Fruit fly (Drosophila melanogaster): Measurements from ENCODE around the gene CG17477.

The CG17477 gene

dm6 chr3R:17077968-17078417 is 48.7 kb downstream of the CG17477 start (continued):
- no peak for TF ChIP-seq CG7928 (GFP tag; optimal IDR thresholded peaks at IDR 0.05)
- TF ChIP-seq CG1832 (GFP tag; optimal IDR thresholded peaks at IDR 0.05): no peak
- TF ChIP-seq CG17912 (GFP tag; optimal IDR thresholded peaks at IDR 0.05): peak; percentile 34
- TF ChIP-seq CG6654 (GFP tag; optimal IDR thresholded peaks at IDR 0.05): no peak
- TF ChIP-seq bab2 (GFP tag; optimal IDR thresholded peaks at IDR 0.05): no peak
- TF ChIP-seq HmgZ (tag; optimal IDR thresholded peaks at IDR 0.05): peak; percentile 62
- TF ChIP-seq Chrac-16 (GFP tag; optimal IDR thresholded peaks at IDR 0.05): no peak
- TF ChIP-seq CG3847 (GFP tag; IDR thresholded peaks at IDR 0.05): no peak
- no peak for TF ChIP-seq Dll (GFP tag; IDR thresholded peaks at IDR 0.05; ENCODE audit: partially characterized antibody)
- TF ChIP-seq sc (optimal IDR thresholded peaks at IDR 0.05): no peak
- no peak for TF ChIP-seq sc (GFP tag; optimal IDR thresholded peaks at IDR 0.05)
- no peak for TF ChIP-seq CG31365 (tag; optimal IDR thresholded peaks at IDR 0.05)
- TF ChIP-seq knrl (GFP tag; IDR thresholded peaks at IDR 0.05; ENCODE audit: partially characterized antibody): 0 out of 3 replicates have a peak, but pooled peaks have one; percentile 18
- TF ChIP-seq HLH4C (GFP tag; IDR thresholded peaks at IDR 0.05; ENCODE audit: partially characterized antibody): no peak
- TF ChIP-seq Vsx1 (GFP tag; optimal IDR thresholded peaks at IDR 0.05): no peak
- no peak for TF ChIP-seq en (GFP tag; optimal IDR thresholded peaks at IDR 0.05)
- TF ChIP-seq p53 (GFP tag; optimal IDR thresholded peaks at IDR 0.05): no peak
- no peak for TF ChIP-seq CG3407 (GFP tag; optimal IDR thresholded peaks at IDR 0.05)
- no peak for TF ChIP-seq Lpt (GFP tag; optimal IDR thresholded peaks at IDR 0.05)
- no peak for TF ChIP-seq org-1 (GFP tag; optimal IDR thresholded peaks at IDR 0.05)
- no peak for TF ChIP-seq Asciz (GFP tag; optimal IDR thresholded peaks at IDR 0.05)
- TF ChIP-seq CG3065 (GFP tag; optimal IDR thresholded peaks at IDR 0.05): no peak
- TF ChIP-seq Adf1 (GFP tag; IDR thresholded peaks at IDR 0.05): peak; percentile 61; the same call in 1 of the 2 replicates
- TF ChIP-seq CG10366 (GFP tag; IDR thresholded peaks at IDR 0.05): no peak
- TF ChIP-seq fd64A (GFP tag; optimal IDR thresholded peaks at IDR 0.05): no peak
- TF ChIP-seq cad (GFP tag; optimal IDR thresholded peaks at IDR 0.05): no peak
- TF ChIP-seq Side (GFP tag; optimal IDR thresholded peaks at IDR 0.05): no peak
- TF ChIP-seq CG12236 (GFP tag; optimal IDR thresholded peaks at IDR 0.05): no peak
- TF ChIP-seq Mad (GFP tag; optimal IDR thresholded peaks at IDR 0.05): no peak
- no peak for TF ChIP-seq hth (optimal IDR thresholded peaks at IDR 0.05)
- peak; percentile 39 to 45 for TF ChIP-seq Trl (optimal IDR thresholded peaks at IDR 0.05)
- TF ChIP-seq Trl (GFP tag; optimal IDR thresholded peaks at IDR 0.05): peak; percentile 5
- TF ChIP-seq CG12744 (GFP tag; optimal IDR thresholded peaks at IDR 0.05): no peak
- TF ChIP-seq chinmo (GFP tag; IDR thresholded peaks at IDR 0.05; ENCODE audit: partially characterized antibody): peak; percentile 93
- no peak for TF ChIP-seq ap (GFP tag; IDR thresholded peaks at IDR 0.05)
- no peak for TF ChIP-seq Xbp1 (GFP tag; optimal IDR thresholded peaks at IDR 0.05)
- TF ChIP-seq CG3163 (GFP tag; optimal IDR thresholded peaks at IDR 0.05): peak; percentile 17
- TF ChIP-seq ftz-f1 (GFP tag; optimal IDR thresholded peaks at IDR 0.05): peak; percentile 63
- TF ChIP-seq salm (tag; optimal IDR thresholded peaks at IDR 0.05): no peak
- no peak for TF ChIP-seq dysf (GFP tag; IDR thresholded peaks at IDR 0.05)
- no peak for TF ChIP-seq Antp (GFP tag; optimal IDR thresholded peaks at IDR 0.05)
- no peak for TF ChIP-seq CG7556 (GFP tag; optimal IDR thresholded peaks at IDR 0.05)
- TF ChIP-seq CG11696 (GFP tag; IDR thresholded peaks at IDR 0.05): no peak
- TF ChIP-seq hbn (GFP tag; IDR thresholded peaks at IDR 0.05; ENCODE audit: partially characterized antibody): no peak
- no peak for TF ChIP-seq Dref (GFP tag; IDR thresholded peaks at IDR 0.05)
- no peak for TF ChIP-seq CG8290 (GFP tag; optimal IDR thresholded peaks at IDR 0.05)
- TF ChIP-seq CG8290 (tag; optimal IDR thresholded peaks at IDR 0.05): peak in 1 of 2 experiments; percentile 37
- peak; percentile 51; the same call in 1 of the 2 replicates for TF ChIP-seq Bgb (GFP tag; IDR thresholded peaks at IDR 0.05; ENCODE audit: partially characterized antibody)
- TF ChIP-seq tup (GFP tag; optimal IDR thresholded peaks at IDR 0.05): no peak
- TF ChIP-seq row (GFP tag; IDR thresholded peaks at IDR 0.05): no peak; the same call in 2 of the 3 replicates
- no peak for TF ChIP-seq Hmx (GFP tag; optimal IDR thresholded peaks at IDR 0.05)
- no peak for TF ChIP-seq tgo (GFP tag; IDR thresholded peaks at IDR 0.05)
- no peak for TF ChIP-seq Atf-2 (GFP tag; optimal IDR thresholded peaks at IDR 0.05)

Measured in whole organism, embryonic.